Worm (Caenorhabditis elegans) whole organism, L4/young adult: ENCODE results near the gene ZC373.2.

Experiments
- W03F9.2 ChIP-seq: fragments of 150-350 bp; optimal IDR thresholded peaks from 2 replicates; lab custom pipeline; 2014; ENCODE audit warnings: missing biosample characterization, missing genetic modification characterization
- him-1 ChIP-seq: sonication (generic microtip); optimal IDR thresholded peaks from 2 replicates; lab custom pipeline; 2016; ENCODE audit warnings: missing genotype, missing genetic modification reagents, missing genetic modification characterization, missing compliant biosample characterization

- TF ChIP-seq W03F9.2 (tag; lab: Kevin White, UChicago), result no peak
- no peak for TF ChIP-seq him-1
These were observed 26.8 kb upstream of the ZC373.2 start for ce11 chrX:10085073-10085472.
